Worm (Caenorhabditis elegans) whole organism, L2 larva: ENCODE measurements around the gene umps-1.

Experiments
- F13H6.1 ChIP-seq: sonication (generic microtip); optimal IDR thresholded peaks from 2 replicates; lab custom pipeline; 2016; ENCODE audit warnings: missing genetic modification characterization, missing compliant biosample characterization
- R02D3.7 ChIP-seq: fragments of 150-350 bp; optimal IDR thresholded peaks from 2 replicates; lab custom pipeline; 2014; ENCODE audit warnings: missing biosample characterization, missing genetic modification characterization
- aly-2 ChIP-seq: fragments of 150-350 bp; optimal IDR thresholded peaks from 2 replicates; lab custom pipeline; 2014; ENCODE audit warnings: missing biosample characterization, missing genetic modification characterization
- ama-1 ChIP-seq: fragments of 150-350 bp; optimal IDR thresholded peaks from 2 replicates; lab custom pipeline; 2018; ENCODE audit warnings: inconsistent platforms
- dmd-4 ChIP-seq: sonication (generic microtip); optimal IDR thresholded peaks from 2 replicates; lab custom pipeline; 2017; ENCODE audit warnings: missing biosample characterization, missing genetic modification characterization
- fos-1 ChIP-seq: fragments of 150-350 bp; optimal IDR thresholded peaks from 2 replicates; lab custom pipeline; 2014; ENCODE audit warnings: missing biosample characterization, missing genetic modification characterization
- mdl-1 ChIP-seq, 2 experiments: fragments of 150-350 bp in 1 of 2; sonication (generic microtip) in 1 of 2; optimal IDR thresholded peaks; 2 replicates each; lab custom pipeline; 2017; ENCODE audit warnings: missing biosample characterization in 2 of 2, missing genetic modification characterization in 2 of 2
- nhr-11 ChIP-seq: fragments of 150-350 bp; optimal IDR thresholded peaks from 2 replicates; lab custom pipeline; 2014; ENCODE audit warnings: missing biosample characterization, missing genetic modification characterization
- nhr-12 ChIP-seq: fragments of 150-350 bp; optimal IDR thresholded peaks from 2 replicates; lab custom pipeline; 2014; ENCODE audit warnings: missing biosample characterization, missing genetic modification characterization
- nhr-237 ChIP-seq: fragments of 150-350 bp; optimal IDR thresholded peaks from 2 replicates; lab custom pipeline; 2014; ENCODE audit warnings: missing biosample characterization, missing genetic modification characterization
- nhr-6 ChIP-seq: fragments of 150-350 bp; optimal IDR thresholded peaks from 2 replicates; lab custom pipeline; 2014; ENCODE audit warnings: missing biosample characterization, missing genetic modification characterization
- peb-1 ChIP-seq: fragments of 150-350 bp; optimal IDR thresholded peaks from 2 replicates; lab custom pipeline; 2014; ENCODE audit warnings: missing biosample characterization, missing genetic modification characterization
- snpc-4 ChIP-seq: fragments of 150-350 bp; optimal IDR thresholded peaks from 2 replicates; lab custom pipeline; 2014; ENCODE audit warnings: missing biosample characterization, missing genetic modification characterization

DNA sequence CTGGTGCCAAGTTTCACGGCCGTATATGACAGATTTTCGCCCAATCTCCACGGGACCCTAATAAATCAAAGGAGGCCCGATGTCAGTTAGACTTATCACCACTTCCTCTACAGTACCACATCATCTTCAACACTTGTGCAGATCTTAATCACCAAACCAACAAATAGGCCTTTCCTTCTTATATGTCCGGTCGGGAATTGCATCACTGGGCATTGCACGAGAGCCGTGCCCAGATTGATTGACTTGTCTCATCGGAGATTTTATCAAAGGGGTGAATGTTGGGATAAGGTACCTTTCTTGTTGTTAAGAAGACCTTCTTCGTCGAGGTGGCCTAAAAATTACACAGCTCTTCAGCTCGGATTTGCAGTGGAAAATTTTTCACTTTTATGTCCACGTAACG is 12.7 kb downstream of the umps-1 start:
- no peak for TF ChIP-seq fos-1 (tag; lab: Kevin White, UChicago)
- no peak for TF ChIP-seq dmd-4 (tag; lab: Kevin White, UChicago)
- TF ChIP-seq R02D3.7: no peak
- no peak for TF ChIP-seq snpc-4 (tag; lab: Kevin White, UChicago)
- no peak for TF ChIP-seq F13H6.1 (tag; lab: Kevin White, UChicago)
- TF ChIP-seq nhr-11 (tag; lab: Kevin White, UChicago): no peak
- no peak for TF ChIP-seq nhr-237
- TF ChIP-seq mdl-1 (tag; optimal IDR thresholded peaks at IDR 0.05; lab: Kevin White, UChicago): no peak
- TF ChIP-seq nhr-6 (tag; lab: Kevin White, UChicago): no peak
- TF ChIP-seq peb-1 (tag; lab: Kevin White, UChicago): no peak
- no peak for TF ChIP-seq ama-1 (lab: Kevin White, UChicago)
- no peak for TF ChIP-seq aly-2
- TF ChIP-seq nhr-12 (tag; lab: Kevin White, UChicago): no peak
